Fruit fly (Drosophila melanogaster) S2 (cell line): ENCODE results near the gene pum.

ENCODE experiments used
- CG8478 ChIP-seq: fragments of >200 bp; optimal IDR thresholded peaks from 2 replicates; lab custom pipeline; 2018
- CTCF ChIP-seq, 2 experiments: fragments of >200 bp; optimal IDR thresholded peaks; 2 replicates each; lab custom pipeline; 2018

dm6 chr3R:9019689-9020138 is 217.8 kb downstream of the pum start, which contains the start of gene tgo:
- TF ChIP-seq CG8478 (lab: Kevin White, UChicago) (no peak), CTCF (optimal IDR thresholded peaks at IDR 0.05; lab: Kevin White, UChicago) (peak; percentile 15 to 47)
